Worm (Caenorhabditis elegans): Measurements from ENCODE around the gene ZC204.6.
"Not testable (repeated sequence)": the region's sequence is repeated elsewhere in the genome, so short reads cannot be mapped to it uniquely, and the experiment has no call there.

Gene ZC204.6

ce11 chrII:1633490-1633889, 11.1 kb downstream of the ZC204.6 start, which contains the start of gene C08E3.1:
Gene C08E3.1, plus strand, starts transcription at chrII:1633790.
- TF ChIP-seq ama-1 (optimal IDR thresholded peaks at IDR 0.05); flt-1 (GFP tag; IDR thresholded peaks at IDR 0.05); B0310.2 (tag; optimal IDR thresholded peaks at IDR 0.05): not testable (repeated sequence)

- TF ChIP-seq tbx-37 (GFP tag; conservative IDR thresholded peaks at IDR 0.05); hnd-1 (tag; optimal IDR thresholded peaks at IDR 0.05); ceh-36 (tag; optimal IDR thresholded peaks at IDR 0.05): not testable (repeated sequence)
Measured at ce11 chrII:1632216-1632615, 12.4 kb downstream of the ZC204.6 start, which contains the start of gene C08E3.13. Gene C08E3.13, minus strand, starts transcription at chrII:1632316.

ce11 chrII:1627783-1628182, 16.8 kb downstream of the ZC204.6 start, which contains the start of gene C08E3.15:
Gene C08E3.15, minus strand, starts transcription at chrII:1627883.
- TF ChIP-seq scrt-1 (GFP tag; IDR thresholded peaks at IDR 0.05); hnd-1 (tag; optimal IDR thresholded peaks at IDR 0.05); hmg-4 (GFP tag; optimal IDR thresholded peaks at IDR 0.05): not testable (repeated sequence)

- TF ChIP-seq sea-1 (GFP tag; conservative IDR thresholded peaks at IDR 0.05) (no peak), tbx-37 (GFP tag; conservative IDR thresholded peaks at IDR 0.05) (no peak), aly-1 (tag; optimal IDR thresholded peaks at IDR 0.05) (no peak), ama-1 (optimal IDR thresholded peaks at IDR 0.05) (no peak), F13C5.2 (tag; optimal IDR thresholded peaks at IDR 0.05) (no peak), tbx-11 (GFP tag; IDR thresholded peaks at IDR 0.05) (no peak), pes-1 (GFP tag; IDR thresholded peaks at IDR 0.05) (no peak), hmg-4 (GFP tag; optimal IDR thresholded peaks at IDR 0.05) (no peak), flt-1 (GFP tag; IDR thresholded peaks at IDR 0.05) (no peak), hmbx-1 (tag; optimal IDR thresholded peaks at IDR 0.05) (no peak)
Measured at ce11 chrII:1625666-1626065, 19.0 kb downstream of the ZC204.6 start, which contains the start of gene C08E3.14. Gene C08E3.14, plus strand, starts transcription at chrII:1625966.

- no peak for TF ChIP-seq tbx-11 (GFP tag; IDR thresholded peaks at IDR 0.05)
- no peak for TF ChIP-seq aly-1 (tag; optimal IDR thresholded peaks at IDR 0.05)
- no peak for TF ChIP-seq flt-1 (GFP tag; IDR thresholded peaks at IDR 0.05)
- TF ChIP-seq tbx-37 (GFP tag; conservative IDR thresholded peaks at IDR 0.05) = no peak
- TF ChIP-seq F13C5.2 (tag; optimal IDR thresholded peaks at IDR 0.05) = no peak
- no peak for TF ChIP-seq B0310.2 (tag; optimal IDR thresholded peaks at IDR 0.05)
- TF ChIP-seq hmg-4 (GFP tag; optimal IDR thresholded peaks at IDR 0.05) = no peak
- TF ChIP-seq ceh-13 (GFP tag; optimal IDR thresholded peaks at IDR 0.05) = no peak
- no peak for TF ChIP-seq tra-4 (tag; optimal IDR thresholded peaks at IDR 0.05)
- no peak for TF ChIP-seq hmbx-1 (tag; optimal IDR thresholded peaks at IDR 0.05)
- no peak for TF ChIP-seq scrt-1 (GFP tag; IDR thresholded peaks at IDR 0.05)
- no peak for TF ChIP-seq pes-1 (GFP tag; IDR thresholded peaks at IDR 0.05)
- TF ChIP-seq ceh-36 (tag; optimal IDR thresholded peaks at IDR 0.05) = no peak
- no peak for TF ChIP-seq hnd-1 (tag; optimal IDR thresholded peaks at IDR 0.05)
- no peak for TF ChIP-seq sea-1 (GFP tag; conservative IDR thresholded peaks at IDR 0.05)
- no peak for TF ChIP-seq ama-1 (optimal IDR thresholded peaks at IDR 0.05)
- TF ChIP-seq ets-7 (tag; optimal IDR thresholded peaks at IDR 0.05) = no peak
Measured at ce11 chrII:1624572-1624971, 20.1 kb downstream of the ZC204.6 start, which contains the start of gene fbxa-160. Gene fbxa-160, minus strand, starts transcription at chrII:1624672.

- TF ChIP-seq pes-1 (GFP tag; IDR thresholded peaks at IDR 0.05) (no peak), scrt-1 (GFP tag; IDR thresholded peaks at IDR 0.05) (no peak), B0310.2 (tag; optimal IDR thresholded peaks at IDR 0.05) (no peak)
Measured at ce11 chrII:1621795-1622194, 22.8 kb downstream of the ZC204.6 start.

- TF ChIP-seq ceh-36 (tag; optimal IDR thresholded peaks at IDR 0.05) (no peak), F13C5.2 (tag; optimal IDR thresholded peaks at IDR 0.05) (no peak), hmg-4 (GFP tag; optimal IDR thresholded peaks at IDR 0.05) (no peak), ceh-13 (GFP tag; optimal IDR thresholded peaks at IDR 0.05) (no peak), scrt-1 (GFP tag; IDR thresholded peaks at IDR 0.05) (no peak), tbx-37 (GFP tag; conservative IDR thresholded peaks at IDR 0.05) (no peak), tra-4 (tag; optimal IDR thresholded peaks at IDR 0.05) (no peak), sea-1 (GFP tag; conservative IDR thresholded peaks at IDR 0.05) (no peak), aly-1 (tag; optimal IDR thresholded peaks at IDR 0.05) (no peak), flt-1 (GFP tag; IDR thresholded peaks at IDR 0.05) (no peak), ama-1 (optimal IDR thresholded peaks at IDR 0.05) (no peak), hnd-1 (tag; optimal IDR thresholded peaks at IDR 0.05) (no peak)
Measured at ce11 chrII:1621180-1621579, 23.4 kb downstream of the ZC204.6 start, which contains the start of gene fbxa-158. Gene fbxa-158, minus strand, starts transcription at chrII:1621280.

- TF ChIP-seq hmg-4 (GFP tag; optimal IDR thresholded peaks at IDR 0.05) (no peak), ceh-13 (GFP tag; optimal IDR thresholded peaks at IDR 0.05) (no peak)
Measured at ce11 chrII:1618948-1619347, 25.7 kb downstream of the ZC204.6 start, which contains the start of gene fbxa-166. Gene fbxa-166, minus strand, starts transcription at chrII:1619048.

ce11 chrII:1616382-1616781, 28.2 kb downstream of the ZC204.6 start, which contains the start of gene fbxa-165:
Gene fbxa-165, minus strand, starts transcription at chrII:1616482.
- TF ChIP-seq ceh-13 (GFP tag; optimal IDR thresholded peaks at IDR 0.05) = no peak
